Worm (Caenorhabditis elegans) whole organism, L4 larva: ENCODE measurements around the gene sca-1.

Source experiments
- F37D6.2 ChIP-seq: sonication (generic microtip); optimal IDR thresholded peaks from 2 replicates; lab custom pipeline; 2016; ENCODE audit warnings: mild to moderate bottlenecking, missing genetic modification characterization, missing compliant biosample characterization
- F44E2.7 ChIP-seq: fragments of 200-800 bp; sonication (Bioruptor generic); IDR thresholded peaks from 2 replicates; pipeline ENCODE4 v2.1.2; 2022; ENCODE audit warnings: missing genetic modification characterization, missing compliant biosample characterization
- F49E8.2 ChIP-seq: sonication (generic microtip); optimal IDR thresholded peaks from 2 replicates; lab custom pipeline; 2016; ENCODE audit warnings: missing compliant biosample characterization, mild to moderate bottlenecking, missing genetic modification characterization, borderline replicate concordance
- R02D3.7 ChIP-seq: fragments of 150-350 bp; sonication (generic microtip); optimal IDR thresholded peaks from 3 replicates; lab custom pipeline; 2014; ENCODE audit warnings: missing biosample characterization, missing genetic modification characterization
- T20F7.1 ChIP-seq: fragments of 200-800 bp; sonication (Bioruptor generic); optimal IDR thresholded peaks from 2 replicates; lab custom pipeline; 2018; ENCODE audit warnings: mild to moderate bottlenecking, missing genetic modification characterization, missing compliant biosample characterization
- T26A8.4 ChIP-seq: fragments of 200-800 bp; sonication (Bioruptor generic); IDR thresholded peaks from 2 replicates; pipeline ENCODE4 v1.3.6; 2022; ENCODE audit warnings: missing genetic modification characterization, missing compliant biosample characterization
- Y75B8A.6 ChIP-seq: fragments of 200-800 bp; sonication (Bioruptor generic); IDR thresholded peaks from 2 replicates; pipeline ENCODE4 v1.3.6; 2022; ENCODE audit warnings: missing genetic modification reagents, missing genetic modification characterization, missing compliant biosample characterization
- ZK337.2 ChIP-seq: fragments of 200-800 bp; sonication (Bioruptor generic); IDR thresholded peaks from 2 replicates; pipeline ENCODE4 v1.3.6; 2022; ENCODE audit warnings: missing genetic modification reagents, missing genetic modification characterization, missing compliant biosample characterization
- ZK546.5 ChIP-seq, 2 experiments: sonication (generic microtip); optimal IDR thresholded peaks; 2 replicates each; lab custom pipeline; 2017; ENCODE audit warnings: missing biosample characterization in 2 of 2, missing genetic modification characterization in 2 of 2
- ama-1 ChIP-seq: fragments of 150-350 bp; optimal IDR thresholded peaks from 2 replicates; lab custom pipeline; 2014; ENCODE audit warnings: inconsistent platforms, mixed read lengths
- attf-4 ChIP-seq: sonication (generic microtip); optimal IDR thresholded peaks from 3 replicates; lab custom pipeline; 2017; ENCODE audit warnings: missing biosample characterization, missing genetic modification characterization
- ceh-20 ChIP-seq: fragments of 200-800 bp; sonication (Bioruptor generic); IDR thresholded peaks from 2 replicates; pipeline ENCODE4 v1.3.6; 2022; ENCODE audit warnings: missing genetic modification reagents, missing genetic modification characterization, missing compliant biosample characterization
- ceh-28 ChIP-seq: fragments of 150-350 bp; optimal IDR thresholded peaks from 2 replicates; lab custom pipeline; 2014; ENCODE audit warnings: missing biosample characterization, missing genetic modification reagents, missing genetic modification characterization
- ceh-44 ChIP-seq: fragments of 200-800 bp; sonication (Bioruptor generic); IDR thresholded peaks from 2 replicates; pipeline ENCODE4 v1.3.6; 2022; ENCODE audit warnings: missing genetic modification reagents, missing genetic modification characterization, missing compliant biosample characterization
- ceh-82 ChIP-seq: sonication (generic microtip); optimal IDR thresholded peaks from 2 replicates; lab custom pipeline; 2017; ENCODE audit warnings: missing biosample characterization, missing genetic modification characterization
- ces-1 ChIP-seq: fragments of 150-350 bp; sonication (generic microtip); optimal IDR thresholded peaks from 4 replicates; lab custom pipeline; 2014; ENCODE audit warnings: missing biosample characterization, missing genetic modification reagents, missing genetic modification characterization
- cey-2 ChIP-seq: sonication (generic microtip); optimal IDR thresholded peaks from 3 replicates; lab custom pipeline; 2017; ENCODE audit warnings: missing genetic modification characterization, mild to moderate bottlenecking, missing compliant biosample characterization, antibody characterized with exemption, borderline replicate concordance; ENCODE audit not compliant: insufficient read depth
- daf-19 ChIP-seq: fragments of 200-800 bp; sonication (Bioruptor generic); conservative IDR thresholded peaks from 2 replicates; pipeline ENCODE4 v1.3.6; 2022; ENCODE audit warnings: missing genetic modification characterization, missing compliant biosample characterization
- dmd-6 ChIP-seq: fragments of 200-800 bp; sonication (Bioruptor generic); IDR thresholded peaks from 2 replicates; pipeline ENCODE4 v1.3.6; 2022; ENCODE audit warnings: missing genetic modification reagents, missing genetic modification characterization, missing compliant biosample characterization
- dmd-8 ChIP-seq: fragments of 200-800 bp; sonication (Bioruptor generic); IDR thresholded peaks from 2 replicates; pipeline ENCODE4 v1.3.6; 2022; ENCODE audit warnings: missing genetic modification characterization, missing compliant biosample characterization
- dve-1 ChIP-seq: sonication (generic microtip); optimal IDR thresholded peaks from 2 replicates; lab custom pipeline; 2017; ENCODE audit warnings: antibody characterized with exemption, mild to moderate bottlenecking, missing genetic modification characterization, missing compliant biosample characterization; ENCODE audit not compliant: insufficient read depth
- egl-27 ChIP-seq: sonication (generic microtip); optimal IDR thresholded peaks from 3 replicates; lab custom pipeline; 2017; ENCODE audit warnings: missing biosample characterization, missing genetic modification reagents, missing genetic modification characterization
- fkh-10 ChIP-seq: fragments of 150-350 bp; optimal IDR thresholded peaks from 2 replicates; lab custom pipeline; 2014; ENCODE audit warnings: missing biosample characterization, missing genetic modification reagents, missing genetic modification characterization
- gei-8 ChIP-seq: fragments of 200-800 bp; sonication (Bioruptor generic); optimal IDR thresholded peaks from 2 replicates; lab custom pipeline; 2018; ENCODE audit warnings: mild to moderate bottlenecking, missing genetic modification characterization, missing compliant biosample characterization
- hlh-30 ChIP-seq: sonication (generic microtip); optimal IDR thresholded peaks from 2 replicates; lab custom pipeline; 2017; ENCODE audit warnings: antibody characterized with exemption, mild to moderate bottlenecking, missing genetic modification characterization, missing compliant biosample characterization; ENCODE audit not compliant: insufficient read depth
- hmg-1.1 ChIP-seq: fragments of 200-800 bp; sonication (Bioruptor generic); IDR thresholded peaks from 2 replicates; pipeline ENCODE4 v1.3.6; 2022; ENCODE audit warnings: missing genetic modification reagents, missing genetic modification characterization, missing compliant biosample characterization
- lim-7 ChIP-seq: fragments of 200-800 bp; sonication (Bioruptor generic); IDR thresholded peaks from 2 replicates; pipeline ENCODE4 v1.3.6; 2022; ENCODE audit warnings: missing genetic modification characterization, missing compliant biosample characterization
- lin-13 ChIP-seq: fragments of 150-350 bp; optimal IDR thresholded peaks from 2 replicates; lab custom pipeline; 2014; ENCODE audit warnings: missing biosample characterization, missing genetic modification reagents, missing genetic modification characterization
- lin-15B ChIP-seq: fragments of 150-350 bp; sonication (generic microtip); optimal IDR thresholded peaks from 3 replicates; lab custom pipeline; 2014; ENCODE audit warnings: missing biosample characterization, missing genetic modification characterization
- lin-29 ChIP-seq: fragments of 200-800 bp; sonication (Bioruptor generic); IDR thresholded peaks from 2 replicates; pipeline ENCODE4 v1.3.6; 2022; ENCODE audit warnings: missing genetic modification reagents, missing genetic modification characterization, missing compliant biosample characterization
- lin-38 ChIP-seq: fragments of 200-800 bp; sonication (Bioruptor generic); IDR thresholded peaks from 2 replicates; pipeline ENCODE4 v1.3.6; 2022; ENCODE audit warnings: missing genetic modification reagents, missing genetic modification characterization, missing compliant biosample characterization
- madf-5 ChIP-seq, 2 experiments: fragments of 200-800 bp; sonication (Bioruptor generic); IDR thresholded peaks; 2 replicates each; pipeline ENCODE4 v1.3.6; 2022; ENCODE audit warnings: missing compliant biosample characterization in 2 of 2, missing genetic modification characterization in 2 of 2
- mxl-2 ChIP-seq: fragments of 200-800 bp; sonication (Bioruptor generic); conservative IDR thresholded peaks from 2 replicates; pipeline ENCODE4 v1.3.6; 2022; ENCODE audit warnings: missing genetic modification reagents, missing genetic modification characterization, missing compliant biosample characterization
- nhr-102 ChIP-seq: sonication (generic microtip); optimal IDR thresholded peaks from 2 replicates; lab custom pipeline; 2016; ENCODE audit warnings: mild to moderate bottlenecking, missing genetic modification characterization, moderate library complexity, missing compliant biosample characterization
- nhr-111 ChIP-seq: fragments of 200-800 bp; sonication (Bioruptor generic); optimal IDR thresholded peaks from 2 replicates; lab custom pipeline; 2018; ENCODE audit warnings: mild to moderate bottlenecking, missing genetic modification characterization, missing compliant biosample characterization
- nhr-41 ChIP-seq: fragments of 200-800 bp; sonication (Bioruptor generic); IDR thresholded peaks from 2 replicates; pipeline ENCODE4 v1.3.6; 2022; ENCODE audit warnings: missing genetic modification reagents, missing genetic modification characterization, missing compliant biosample characterization
- nhr-48 ChIP-seq: sonication (generic microtip); optimal IDR thresholded peaks from 2 replicates; lab custom pipeline; 2016; ENCODE audit warnings: mild to moderate bottlenecking, missing genetic modification characterization, missing compliant biosample characterization
- nhr-6 ChIP-seq: fragments of 150-350 bp; optimal IDR thresholded peaks from 2 replicates; lab custom pipeline; 2014; ENCODE audit warnings: missing biosample characterization, missing genetic modification characterization
- nhr-77 ChIP-seq: fragments of 150-350 bp; optimal IDR thresholded peaks from 2 replicates; lab custom pipeline; 2014; ENCODE audit warnings: missing biosample characterization, missing genetic modification characterization
- pqm-1 ChIP-seq: sonication (generic microtip); optimal IDR thresholded peaks from 2 replicates; lab custom pipeline; 2017; ENCODE audit warnings: missing biosample characterization, missing genetic modification characterization
- saeg-2 ChIP-seq: fragments of 200-800 bp; sonication (Bioruptor generic); IDR thresholded peaks from 2 replicates; pipeline ENCODE4 v1.3.6; 2022; ENCODE audit warnings: missing genetic modification reagents, missing genetic modification characterization, missing compliant biosample characterization
- sdz-12 ChIP-seq: fragments of 200-800 bp; sonication (Bioruptor generic); optimal IDR thresholded peaks from 2 replicates; lab custom pipeline; 2018; ENCODE audit warnings: mild to moderate bottlenecking, missing genetic modification characterization, missing compliant biosample characterization
- set-16 ChIP-seq: fragments of 200-800 bp; sonication (Bioruptor generic); IDR thresholded peaks from 2 replicates; pipeline ENCODE4 v1.3.6; 2022; ENCODE audit warnings: missing genetic modification reagents, missing genetic modification characterization, missing compliant biosample characterization
- skn-1 ChIP-seq: fragments of 150-350 bp; optimal IDR thresholded peaks from 2 replicates; lab custom pipeline; 2014; ENCODE audit warnings: missing biosample characterization, missing genetic modification characterization
- spr-1 ChIP-seq: sonication (generic microtip); optimal IDR thresholded peaks from 2 replicates; lab custom pipeline; 2016; ENCODE audit warnings: mild to moderate bottlenecking, missing genetic modification characterization, missing compliant biosample characterization
- spr-3 ChIP-seq: fragments of 200-800 bp; sonication (Bioruptor generic); optimal IDR thresholded peaks from 2 replicates; lab custom pipeline; 2018; ENCODE audit warnings: mild to moderate bottlenecking, missing genetic modification characterization, missing compliant biosample characterization
- unc-130 ChIP-seq: sonication (generic microtip); optimal IDR thresholded peaks from 2 replicates; lab custom pipeline; 2016; ENCODE audit warnings: missing genetic modification reagents, missing genetic modification characterization, missing compliant biosample characterization
- unc-39 ChIP-seq: sonication (generic microtip); optimal IDR thresholded peaks from 2 replicates; lab custom pipeline; 2017; ENCODE audit warnings: missing biosample characterization, missing genetic modification characterization
- unc-62 ChIP-seq, 3 experiments: fragments of 150-350 bp in 1 of 3; sonication (generic microtip); optimal IDR thresholded peaks in 2 of 3; peaks in 1 of 3; 1 replicate in 1 of 3; 2 replicates in 2 of 3; lab custom pipeline; 2014 to 2017; ENCODE audit warnings: missing biosample characterization in 3 of 3, missing genetic modification characterization in 3 of 3, missing genetic modification reagents in 3 of 3, missing genotype in 1 of 3
- zfp-2 ChIP-seq: sonication (generic microtip); optimal IDR thresholded peaks from 2 replicates; lab custom pipeline; 2016; ENCODE audit warnings: mild to moderate bottlenecking, missing genetic modification characterization, missing compliant biosample characterization
- ztf-7 ChIP-seq: fragments of 150-350 bp; optimal IDR thresholded peaks from 2 replicates; lab custom pipeline; 2014; ENCODE audit warnings: missing biosample characterization, missing genetic modification characterization

Gene sca-1

DNA sequence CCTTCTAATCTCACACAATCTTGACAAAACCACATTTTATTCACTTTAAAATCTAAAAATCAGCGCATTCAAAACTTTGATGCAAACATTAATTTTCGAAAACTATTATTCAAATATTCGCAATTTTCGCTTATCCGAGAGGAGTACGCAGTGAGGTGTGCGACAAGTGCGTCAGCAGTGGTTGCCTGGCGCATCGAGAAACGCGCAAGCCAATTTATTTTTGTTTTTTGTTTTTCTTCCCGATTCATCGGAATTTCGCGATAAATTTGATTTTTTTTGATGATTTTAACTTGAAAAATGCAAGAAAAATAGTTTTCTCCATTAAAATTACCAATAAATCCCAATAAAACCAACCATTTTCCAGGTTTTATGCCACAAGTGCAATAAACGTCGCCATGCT, 32.2 kb upstream of the sca-1 start, which contains the start of the genes fbxb-85 and hex-3:
fbxb-85 (minus strand) TSS at position 106 of the 400 bp plus-strand sequence.
hex-3 (plus strand) TSS at position 365 of the 400 bp plus-strand sequence.
- 0 out of 4 replicates have a peak, but pooled peaks of 1 of the 2 experiments have one; percentile 38 for TF ChIP-seq madf-5 (GFP tag; IDR thresholded peaks at IDR 0.05; lab: Robert Waterston, UW)
- no peak for TF ChIP-seq skn-1 (tag; lab: Kevin White, UChicago)
- TF ChIP-seq ceh-44 (GFP tag; lab: Robert Waterston, UW) = peak; percentile 66; the same call in 1 of the 2 replicates
- peak; percentile 95 for TF ChIP-seq T26A8.4 (GFP tag; lab: Robert Waterston, UW)
- no peak for TF ChIP-seq Y75B8A.6
- no peak for TF ChIP-seq nhr-111
- peak; percentile 89 for TF ChIP-seq fkh-10 (GFP tag; lab: Kevin White, UChicago)
- TF ChIP-seq set-16 (GFP tag; lab: Robert Waterston, UW) = peak; percentile 26; the same call in 1 of the 2 replicates
- no peak for TF ChIP-seq egl-27 (tag; lab: Kevin White, UChicago)
- TF ChIP-seq nhr-102 (tag; lab: Kevin White, UChicago) = peak; percentile 95
- TF ChIP-seq dmd-8 (GFP tag; lab: Robert Waterston, UW) = no peak
- TF ChIP-seq ceh-20 (GFP tag; lab: Robert Waterston, UW) = peak; percentile 92
- TF ChIP-seq pqm-1 = no peak
- TF ChIP-seq attf-4 (tag; lab: Kevin White, UChicago) = no peak
- TF ChIP-seq lim-7 (GFP tag; lab: Robert Waterston, UW) = no peak
- TF ChIP-seq nhr-41 (GFP tag; lab: Robert Waterston, UW) = no peak
- TF ChIP-seq hlh-30 = peak; percentile 81
- TF ChIP-seq nhr-6 (tag; lab: Kevin White, UChicago) = peak; percentile 91
- peak; percentile 75 for TF ChIP-seq nhr-48
- peak; percentile 93 for TF ChIP-seq lin-38 (GFP tag; lab: Robert Waterston, UW)
- TF ChIP-seq spr-3 (GFP tag; lab: Kevin White, UChicago) = peak; percentile 90
- no peak for TF ChIP-seq sdz-12 (GFP tag; lab: Kevin White, UChicago)
- TF ChIP-seq gei-8 (GFP tag; lab: Kevin White, UChicago) = no peak
- peak; percentile 88 for TF ChIP-seq F49E8.2 (tag; lab: Kevin White, UChicago)
- TF ChIP-seq spr-1 (tag; lab: Kevin White, UChicago) = peak; percentile 92
- no peak for TF ChIP-seq unc-39
- TF ChIP-seq zfp-2 (tag; lab: Kevin White, UChicago) = no peak
- TF ChIP-seq ZK337.2 (GFP tag; lab: Robert Waterston, UW) = peak; percentile 68; the same call in 1 of the 2 replicates
- no peak for TF ChIP-seq ZK546.5 (tag; optimal IDR thresholded peaks at IDR 0.05; lab: Kevin White, UChicago)
- TF ChIP-seq T20F7.1 = peak; percentile 82
- TF ChIP-seq ceh-82 (tag; lab: Kevin White, UChicago) = no peak
- no peak for TF ChIP-seq R02D3.7 (tag; lab: Kevin White, UChicago)
- TF ChIP-seq nhr-77 (tag; lab: Kevin White, UChicago) = peak; percentile 82
- TF ChIP-seq dmd-6 = peak; percentile 84
- TF ChIP-seq ces-1 (GFP tag; lab: Kevin White, UChicago) = peak; percentile 57
- peak; percentile 94 for TF ChIP-seq hmg-1.1 (GFP tag; lab: Robert Waterston, UW)
- no peak for TF ChIP-seq F44E2.7 (GFP tag; lab: Robert Waterston, UW)
- peak; percentile 60 for TF ChIP-seq lin-15B (tag; lab: Kevin White, UChicago)
- TF ChIP-seq mxl-2 (GFP tag; lab: Robert Waterston, UW) = no peak
- TF ChIP-seq F37D6.2 (tag; lab: Kevin White, UChicago) = peak; percentile 93
- TF ChIP-seq cey-2 (tag; lab: Kevin White, UChicago) = no peak
- peak; percentile 48 for TF ChIP-seq ama-1 (lab: Kevin White, UChicago)
- TF ChIP-seq ceh-28 = no peak
- TF ChIP-seq lin-29 (GFP tag; lab: Robert Waterston, UW) = peak; percentile 77
- TF ChIP-seq ztf-7 (tag; lab: Kevin White, UChicago) = peak; percentile 91
- TF ChIP-seq unc-62 (GFP tag; optimal IDR thresholded peaks at IDR 0.05 in 1 of 2; lab: Kevin White, UChicago) = peak in 1 of 2 experiments; percentile 94
- no peak for TF ChIP-seq unc-62 (tag; optimal IDR thresholded peaks at IDR 0.05; lab: Kevin White, UChicago)
- peak; percentile 83 for TF ChIP-seq saeg-2 (GFP tag; lab: Robert Waterston, UW)
- TF ChIP-seq daf-19 = peak; percentile 82
- peak; percentile 98 for TF ChIP-seq dve-1 (tag; lab: Kevin White, UChicago)
- TF ChIP-seq lin-13 = peak; percentile 77
- peak; percentile 67 for TF ChIP-seq unc-130 (GFP tag; lab: Kevin White, UChicago)
